Fruit fly (Drosophila melanogaster) whole organism, embryonic: Measurements from ENCODE around the gene Nf-YC.
A peak's percentile ranks its signal among the peaks of the same experiment; 100 is the strongest.

Source experiments
- Aef1 ChIP-seq: fragments of 200-800 bp; sonication (Bioruptor generic); IDR thresholded peaks from 3 replicates; pipeline ENCODE4 v1.3.6; 2022; ENCODE audit warnings: missing biosample characterization, missing genetic modification characterization
- B-H1 ChIP-seq: fragments of 200-800 bp; sonication (Bioruptor generic); IDR thresholded peaks from 3 replicates; pipeline ENCODE4 v1.3.6; 2022; ENCODE audit warnings: missing biosample characterization, missing genetic modification characterization
- CG11695 ChIP-seq: fragments of 200-800 bp; sonication (Bioruptor generic); IDR thresholded peaks from 3 replicates; pipeline ENCODE4 v1.3.6; 2022; ENCODE audit warnings: missing biosample characterization, missing genetic modification characterization
- CG11696 ChIP-seq: fragments of 200-800 bp; sonication (Bioruptor generic); IDR thresholded peaks from 2 replicates; pipeline ENCODE4 v1.3.6; 2022; ENCODE audit warnings: missing biosample characterization, missing genetic modification characterization
- CG15601 ChIP-seq: fragments of 200-800 bp; sonication (Bioruptor generic); optimal IDR thresholded peaks from 3 replicates; lab custom pipeline; 2019; ENCODE audit warnings: missing biosample characterization, mild to moderate bottlenecking, missing genetic modification characterization, moderate library complexity
- CG17359 ChIP-seq: fragments of 200-800 bp; sonication (Bioruptor generic); optimal IDR thresholded peaks from 3 replicates; lab custom pipeline; 2018; ENCODE audit warnings: missing biosample characterization, mild to moderate bottlenecking, missing genetic modification characterization, moderate library complexity
- CG17361 ChIP-seq: fragments of 200-800 bp; sonication (Bioruptor generic); IDR thresholded peaks from 3 replicates; pipeline ENCODE4 v1.3.6; 2022; ENCODE audit warnings: missing biosample characterization, missing genetic modification characterization
- CG18619 ChIP-seq: fragments of 200-800 bp; sonication (Bioruptor generic); optimal IDR thresholded peaks from 3 replicates; lab custom pipeline; 2017; ENCODE audit warnings: missing biosample characterization, mild to moderate bottlenecking, missing genetic modification characterization
- CG6175 ChIP-seq: fragments of 200-800 bp; sonication (Bioruptor generic); IDR thresholded peaks from 3 replicates; pipeline ENCODE4 v1.3.6; 2022; ENCODE audit warnings: missing biosample characterization, missing genetic modification characterization
- CG8290 ChIP-seq, 3 experiments: fragments of 200-800 bp; sonication (Bioruptor generic); optimal IDR thresholded peaks; 2 replicates each; lab custom pipeline; 2016 to 2019; ENCODE audit warnings: missing biosample characterization in 3 of 3, missing genetic modification characterization in 3 of 3, mild to moderate bottlenecking in 2 of 3, moderate library complexity in 1 of 3
- CG9797 ChIP-seq: fragments of 200-800 bp; sonication (Bioruptor generic); optimal IDR thresholded peaks from 3 replicates; lab custom pipeline; 2018; ENCODE audit warnings: missing biosample characterization, mild to moderate bottlenecking, missing genetic modification characterization
- CHES-1-like ChIP-seq: fragments of 200-800 bp; sonication (Bioruptor generic); optimal IDR thresholded peaks from 2 replicates; lab custom pipeline; 2016; ENCODE audit warnings: missing biosample characterization, missing genetic modification characterization
- Doc3 ChIP-seq: fragments of 200-800 bp; sonication (Bioruptor generic); IDR thresholded peaks from 3 replicates; pipeline ENCODE4 v1.3.6; 2022; ENCODE audit warnings: missing biosample characterization, missing genetic modification characterization; ENCODE audit not compliant: partially characterized antibody
- Ets65A ChIP-seq: fragments of 200-800 bp; sonication (Bioruptor generic); peaks from one replicate; lab custom pipeline; 2016; ENCODE audit warnings: missing biosample characterization, missing genetic modification characterization
- Lpt ChIP-seq: fragments of >200 bp; optimal IDR thresholded peaks from 2 replicates; lab custom pipeline; 2018; ENCODE audit warnings: missing biosample characterization, missing genetic modification characterization
- MTF-1 ChIP-seq: fragments of 200-800 bp; sonication (Bioruptor generic); optimal IDR thresholded peaks from 2 replicates; lab custom pipeline; 2018; ENCODE audit warnings: missing biosample characterization, mild to moderate bottlenecking, missing genetic modification characterization, borderline replicate concordance
- Med ChIP-seq: fragments of 200-800 bp; sonication (Bioruptor generic); peaks from one replicate; lab custom pipeline; 2016; ENCODE audit warnings: missing biosample characterization, missing genetic modification characterization, mild to moderate bottlenecking, inconsistent platforms, moderate library complexity
- Nf-YA ChIP-seq: fragments of 200-800 bp; sonication (Bioruptor generic); IDR thresholded peaks from 2 replicates; pipeline ENCODE4 v1.3.6; 2022; ENCODE audit warnings: missing biosample characterization, missing genetic modification characterization
- Ptx1 ChIP-seq: fragments of 200-800 bp; sonication (Bioruptor generic); IDR thresholded peaks from 2 replicates; pipeline ENCODE4 v1.3.6; 2022; ENCODE audit warnings: missing biosample characterization, missing genetic modification characterization
- Ssrp ChIP-seq: fragments of 200-800 bp; sonication (Bioruptor generic); optimal IDR thresholded peaks from 2 replicates; lab custom pipeline; 2018; ENCODE audit warnings: missing biosample characterization, mild to moderate bottlenecking, missing genetic modification characterization, moderate library complexity
- Xrp1 ChIP-seq: fragments of 200-800 bp; sonication (Bioruptor generic); IDR thresholded peaks from 2 replicates; pipeline ENCODE4 v1.3.6; 2022; ENCODE audit warnings: missing biosample characterization, missing genetic modification characterization
- ap ChIP-seq: fragments of 200-800 bp; sonication (Bioruptor generic); IDR thresholded peaks from 2 replicates; pipeline ENCODE4 v1.3.6; 2022; ENCODE audit warnings: missing biosample characterization, missing genetic modification characterization
- ash1 ChIP-seq: fragments of 200-800 bp; sonication (Bioruptor generic); optimal IDR thresholded peaks from 2 replicates; lab custom pipeline; 2018; ENCODE audit warnings: missing biosample characterization, mild to moderate bottlenecking, missing genetic modification characterization
- bab2 ChIP-seq: fragments of 200-800 bp; sonication (Bioruptor generic); optimal IDR thresholded peaks from 2 replicates; lab custom pipeline; 2016; ENCODE audit warnings: missing biosample characterization, missing genetic modification characterization
- bowl ChIP-seq: fragments of 200-800 bp; sonication (Bioruptor generic); IDR thresholded peaks from 2 replicates; pipeline ENCODE4 v1.3.6; 2022; ENCODE audit warnings: missing biosample characterization, missing genetic modification characterization
- chm ChIP-seq: fragments of 200-800 bp; sonication (Bioruptor generic); IDR thresholded peaks from 2 replicates; pipeline ENCODE4 v1.3.6; 2022; ENCODE audit warnings: missing biosample characterization, missing genetic modification characterization
- ems ChIP-seq: fragments of 200-800 bp; sonication (Bioruptor generic); optimal IDR thresholded peaks from 3 replicates; lab custom pipeline; 2016; ENCODE audit warnings: missing biosample characterization, missing genetic modification characterization
- eve ChIP-seq, 2 experiments: fragments of >200 bp; optimal IDR thresholded peaks; 2 replicates each; lab custom pipeline; 2017; ENCODE audit warnings: missing biosample characterization in 2 of 2, missing genetic modification characterization in 2 of 2
- gem ChIP-seq: fragments of 200-800 bp; sonication (Bioruptor generic); optimal IDR thresholded peaks from 2 replicates; lab custom pipeline; 2019; ENCODE audit warnings: missing biosample characterization, mild to moderate bottlenecking, missing genetic modification characterization, moderate library complexity
- gfzf ChIP-seq: fragments of 200-800 bp; sonication (Bioruptor generic); optimal IDR thresholded peaks from 2 replicates; lab custom pipeline; 2016; ENCODE audit warnings: missing biosample characterization, mild to moderate bottlenecking, missing genetic modification characterization, moderate library complexity
- lola ChIP-seq, 3 experiments: fragments of >200 bp in 2 of 3; fragments of 200-800 bp in 1 of 3; sonication (Bioruptor generic) in 1 of 3; optimal IDR thresholded peaks; 2 replicates each; lab custom pipeline; 2017 to 2019; ENCODE audit warnings: missing biosample characterization in 3 of 3, missing genetic modification characterization in 3 of 3, mild to moderate bottlenecking in 1 of 3, moderate library complexity in 1 of 3
- schlank ChIP-seq: fragments of 200-800 bp; sonication (Bioruptor generic); optimal IDR thresholded peaks from 2 replicates; lab custom pipeline; 2018; ENCODE audit warnings: missing biosample characterization, mild to moderate bottlenecking, missing genetic modification characterization
- sens ChIP-seq: fragments of 200-800 bp; sonication (Bioruptor generic); peaks from one replicate; lab custom pipeline; 2016; ENCODE audit warnings: missing biosample characterization, missing genetic modification characterization
- seq ChIP-seq: fragments of 200-800 bp; sonication (Bioruptor generic); IDR thresholded peaks from 2 replicates; pipeline ENCODE4 v1.3.6; 2022; ENCODE audit warnings: missing biosample characterization, missing genetic modification characterization
- slou ChIP-seq: fragments of 200-800 bp; sonication (Bioruptor generic); optimal IDR thresholded peaks from 3 replicates; lab custom pipeline; 2016; ENCODE audit warnings: missing biosample characterization, missing genetic modification characterization
- sqz ChIP-seq: fragments of 200-800 bp; sonication (Bioruptor generic); optimal IDR thresholded peaks from 3 replicates; lab custom pipeline; 2018; ENCODE audit warnings: missing biosample characterization, mild to moderate bottlenecking, missing genetic modification characterization
- tup ChIP-seq: fragments of 200-800 bp; sonication (Bioruptor generic); optimal IDR thresholded peaks from 2 replicates; lab custom pipeline; 2016; ENCODE audit warnings: missing biosample characterization, mild to moderate bottlenecking, missing genetic modification characterization, moderate library complexity
- z ChIP-seq: fragments of 200-800 bp; sonication (Bioruptor generic); IDR thresholded peaks from 3 replicates; pipeline ENCODE4 v1.3.6; 2022; ENCODE audit warnings: missing biosample characterization, missing genetic modification characterization

The Nf-YC gene

DNA sequence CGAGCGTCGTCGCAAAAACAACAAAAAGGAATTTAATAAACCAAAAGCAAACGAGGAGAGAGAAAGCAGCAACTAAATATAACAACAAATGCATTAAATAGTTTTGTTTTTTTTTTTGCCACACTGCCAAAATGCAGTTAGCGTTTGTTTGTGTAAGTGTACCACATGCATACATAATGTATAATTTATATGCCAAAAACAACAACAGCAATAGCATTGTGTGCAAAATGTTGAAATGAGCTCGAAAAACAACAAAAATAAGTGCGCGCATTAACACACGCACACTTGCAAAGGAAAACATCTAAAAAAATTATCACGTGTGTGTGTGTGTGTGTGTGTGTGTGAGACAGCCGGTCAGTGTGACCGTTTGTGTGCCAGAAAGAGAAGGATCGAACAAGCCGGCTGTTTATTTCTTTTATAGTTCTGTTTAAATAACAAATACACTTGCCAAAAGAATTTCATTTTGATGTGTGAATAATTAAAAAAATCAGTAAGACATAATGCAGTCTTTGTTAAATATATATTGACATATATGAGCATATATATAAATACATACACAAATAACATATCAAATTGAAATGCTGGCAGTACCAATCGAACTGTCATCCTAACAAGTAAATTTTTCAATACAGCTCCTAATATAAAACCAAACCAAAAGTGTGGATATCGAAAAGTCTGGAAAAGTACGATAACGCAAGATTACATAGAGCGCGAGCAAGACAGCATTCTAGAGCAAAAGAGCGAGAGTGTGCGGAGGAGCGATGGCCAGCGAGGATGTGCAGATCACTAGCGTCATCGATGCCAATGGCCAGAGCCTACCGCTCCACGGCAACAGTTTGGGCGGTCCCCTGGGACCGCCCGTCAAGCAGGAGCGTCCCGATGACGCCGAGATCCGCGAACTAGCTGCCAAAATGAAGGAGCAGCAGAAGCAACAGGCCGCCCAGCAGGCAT, 48.2 kb upstream of the Nf-YC start:
- no peak for TF ChIP-seq Doc3
- no peak for TF ChIP-seq Lpt
- TF ChIP-seq CG15601 (tag; lab: Kevin White, UChicago), result no peak
- TF ChIP-seq tup, result no peak
- peak; percentile 7 for TF ChIP-seq Ssrp (tag; lab: Kevin White, UChicago)
- 0 out of 2 replicates have a peak, but pooled peaks have one; percentile 4 for TF ChIP-seq CG11696 (GFP tag; lab: Robert Waterston, UW)
- no peak for TF ChIP-seq slou (GFP tag; lab: Kevin White, UChicago)
- TF ChIP-seq Xrp1 (GFP tag; lab: Robert Waterston, UW), result 0 out of 2 replicates have a peak, but pooled peaks have one; percentile 11
- peak; percentile 24 for TF ChIP-seq CG9797 (GFP tag; lab: Kevin White, UChicago)
- no peak for TF ChIP-seq Aef1 (GFP tag; lab: Robert Waterston, UW)
- TF ChIP-seq gfzf, result peak; percentile 12
- no peak for TF ChIP-seq seq
- peak; percentile 83 for TF ChIP-seq Ets65A (GFP tag; lab: Kevin White, UChicago)
- TF ChIP-seq CG17361 (GFP tag; lab: Robert Waterston, UW), result no peak
- no peak for TF ChIP-seq ems (GFP tag; lab: Kevin White, UChicago)
- peak; percentile 70 for TF ChIP-seq sens (GFP tag; lab: Kevin White, UChicago)
- TF ChIP-seq CG11695 (GFP tag; lab: Robert Waterston, UW), result no peak
- TF ChIP-seq CG18619 (GFP tag; lab: Kevin White, UChicago), result no peak
- no peak for TF ChIP-seq bab2 (GFP tag; lab: Kevin White, UChicago)
- TF ChIP-seq gem (tag; lab: Kevin White, UChicago), result peak; percentile 2
- TF ChIP-seq CG8290 (GFP tag; optimal IDR thresholded peaks at IDR 0.05; lab: Kevin White, UChicago), result no peak
- TF ChIP-seq CG8290 (tag; optimal IDR thresholded peaks at IDR 0.05; lab: Kevin White, UChicago), result peak in 1 of 2 experiments; percentile 1
- TF ChIP-seq Med (GFP tag; lab: Kevin White, UChicago), result peak; percentile 31
- no peak for TF ChIP-seq MTF-1 (GFP tag; lab: Kevin White, UChicago)
- TF ChIP-seq CG17359 (tag; lab: Kevin White, UChicago), result no peak
- TF ChIP-seq bowl, result no peak
- TF ChIP-seq B-H1 (GFP tag; lab: Robert Waterston, UW), result no peak
- TF ChIP-seq schlank (tag; lab: Kevin White, UChicago), result no peak
- TF ChIP-seq CHES-1-like, result no peak
- TF ChIP-seq CG6175 (GFP tag; lab: Robert Waterston, UW), result no peak
- 0 out of 3 replicates have a peak, but pooled peaks have one; percentile 11 for TF ChIP-seq z (GFP tag; lab: Robert Waterston, UW)
- TF ChIP-seq Ptx1 (GFP tag; lab: Robert Waterston, UW), result 0 out of 2 replicates have a peak, but pooled peaks have one; percentile 11
- peak; percentile 79 for TF ChIP-seq sqz (GFP tag; lab: Kevin White, UChicago)
- TF ChIP-seq lola (GFP tag; optimal IDR thresholded peaks at IDR 0.05; lab: Kevin White, UChicago), result peak in 1 of 3 experiments; percentile 17
- peak in 1 of 2 experiments; percentile 74 for TF ChIP-seq eve (GFP tag; optimal IDR thresholded peaks at IDR 0.05; lab: Kevin White, UChicago)
- TF ChIP-seq Nf-YA (GFP tag; lab: Robert Waterston, UW), result no peak
- peak; percentile 19 for TF ChIP-seq ash1
- no peak for TF ChIP-seq ap (GFP tag; lab: Robert Waterston, UW)
- peak; percentile 12; the same call in 1 of the 2 replicates for TF ChIP-seq chm (GFP tag; lab: Robert Waterston, UW)
